Worm (Caenorhabditis elegans) whole organism, mixed stage, embryonic: Measurements from ENCODE around the gene str-153.

Experiments
- elt-3 ChIP-seq: fragments of 150-350 bp; optimal IDR thresholded peaks from 2 replicates; lab custom pipeline; 2014; ENCODE audit warnings: missing biosample characterization, missing genetic modification characterization
- lin-32 ChIP-seq: fragments of 200-800 bp; sonication (Bioruptor generic); optimal IDR thresholded peaks from 2 replicates; lab custom pipeline; 2018; ENCODE audit warnings: mild to moderate bottlenecking, missing genetic modification characterization, missing compliant biosample characterization
- lsy-2 ChIP-seq: fragments of 150-350 bp; optimal IDR thresholded peaks from 2 replicates; lab custom pipeline; 2014; ENCODE audit warnings: missing biosample characterization, missing genetic modification characterization
- nhr-12 ChIP-seq: fragments of 150-350 bp; optimal IDR thresholded peaks from 2 replicates; lab custom pipeline; 2014; ENCODE audit warnings: missing biosample characterization, missing genetic modification characterization
- nhr-237 ChIP-seq: fragments of 150-350 bp; optimal IDR thresholded peaks from 2 replicates; lab custom pipeline; 2014; ENCODE audit warnings: missing biosample characterization, missing genetic modification characterization
- nhr-76 ChIP-seq: sonication (generic microtip); optimal IDR thresholded peaks from 2 replicates; lab custom pipeline; 2017; ENCODE audit warnings: missing biosample characterization, missing genetic modification characterization
- pha-4 ChIP-seq: fragments of 150-350 bp; optimal IDR thresholded peaks from 2 replicates; lab custom pipeline; 2018; ENCODE audit warnings: missing biosample characterization, missing genetic modification reagents, missing genetic modification characterization

DNA sequence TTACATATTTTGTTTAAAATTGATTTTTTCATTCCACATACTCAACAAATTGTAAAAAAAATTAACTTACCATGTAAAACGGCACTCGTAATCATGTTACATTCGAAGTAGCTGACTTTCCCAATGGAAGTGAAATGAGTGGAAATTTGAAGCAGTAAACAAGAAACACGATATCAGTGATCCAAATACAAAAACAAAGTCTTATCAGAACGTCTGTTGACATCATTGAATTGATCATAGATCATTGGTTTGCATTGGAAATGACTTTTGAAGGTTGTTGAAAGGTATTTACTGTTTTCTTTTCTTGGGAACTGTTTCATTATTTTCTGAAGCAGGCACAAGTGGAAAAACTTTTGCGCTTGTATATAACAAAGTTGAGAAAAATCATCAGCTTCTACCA lies 41.8 kb downstream of the str-153 start, which contains the start of gene Y9C9A.16:
- TF ChIP-seq nhr-12 (tag; lab: Kevin White, UChicago) (no peak), elt-3 (tag; lab: Kevin White, UChicago) (no peak), pha-4 (no peak), lin-32 (GFP tag; lab: Kevin White, UChicago) (no peak), lsy-2 (tag; lab: Kevin White, UChicago) (no peak), nhr-76 (tag; lab: Kevin White, UChicago) (no peak), nhr-237 (no peak)
